Fruit fly (Drosophila melanogaster): ENCODE measurements around the gene CG9686.
A peak's percentile ranks its signal among the peaks of the same experiment; 100 is the strongest.

CG9686 gene

dm6 chrX:9899535-9900179 lies 20.0 kb downstream of the CG9686 start, which contains the start of gene CG15249 (continued):
- TF ChIP-seq Rfx (GFP tag; IDR thresholded peaks at IDR 0.05) (no peak), CG8388 (GFP tag; optimal IDR thresholded peaks at IDR 0.05) (peak; percentile 28), CG18619 (GFP tag; optimal IDR thresholded peaks at IDR 0.05) (peak; percentile 48), cas (GFP tag; IDR thresholded peaks at IDR 0.05) (no peak), CG9876 (GFP tag; optimal IDR thresholded peaks at IDR 0.05) (no peak), CG16815 (GFP tag; optimal IDR thresholded peaks at IDR 0.05) (no peak), sr (GFP tag; IDR thresholded peaks at IDR 0.05) (no peak), CG6654 (GFP tag; optimal IDR thresholded peaks at IDR 0.05) (peak; percentile 20), CG4328 (GFP tag; optimal IDR thresholded peaks at IDR 0.05) (peak; percentile 42), CG30403 (GFP tag; optimal IDR thresholded peaks at IDR 0.05) (peak; percentile 14), CG32532 (GFP tag; IDR thresholded peaks at IDR 0.05) (no peak), CG4424 (GFP tag; optimal IDR thresholded peaks at IDR 0.05) (peak; percentile 34), Hr3 (GFP tag; optimal IDR thresholded peaks at IDR 0.05) (peak; percentile 53), Dp (GFP tag; optimal IDR thresholded peaks at IDR 0.05) (no peak), lab (GFP tag; optimal IDR thresholded peaks at IDR 0.05) (peak; percentile 44), CG12391 (tag; optimal IDR thresholded peaks at IDR 0.05) (peak; percentile 62), da (GFP tag; optimal IDR thresholded peaks at IDR 0.05) (no peak), gce (GFP tag; IDR thresholded peaks at IDR 0.05) (no peak), grau (tag; optimal IDR thresholded peaks at IDR 0.05) (peak; percentile 76), esg (GFP tag; conservative IDR thresholded peaks at IDR 0.05) (peak; percentile 30; the same call in 1 of the 2 replicates), lilli (GFP tag; optimal IDR thresholded peaks at IDR 0.05) (no peak), CG2712 (tag; optimal IDR thresholded peaks at IDR 0.05) (peak; percentile 78), CG7928 (GFP tag; optimal IDR thresholded peaks at IDR 0.05) (no peak), nmo (GFP tag; optimal IDR thresholded peaks at IDR 0.05) (peak; percentile 46), CG13296 (GFP tag; optimal IDR thresholded peaks at IDR 0.05) (peak; percentile 66), CG1792 (GFP tag; optimal IDR thresholded peaks at IDR 0.05) (no peak), en (GFP tag; optimal IDR thresholded peaks at IDR 0.05) (no peak), run (tag; optimal IDR thresholded peaks at IDR 0.05) (peak; percentile 58), CG8281 (tag; optimal IDR thresholded peaks at IDR 0.05) (no peak), jing (GFP tag; optimal IDR thresholded peaks at IDR 0.05) (no peak), CG15269 (tag; optimal IDR thresholded peaks at IDR 0.05) (peak; percentile 63), Abd-B (GFP tag; optimal IDR thresholded peaks at IDR 0.05) (peak; percentile 18), Poxn (GFP tag; IDR thresholded peaks at IDR 0.05) (no peak), tgo (GFP tag; IDR thresholded peaks at IDR 0.05) (no peak; the same call in 2 of the 3 replicates), CG4282 (GFP tag; optimal IDR thresholded peaks at IDR 0.05) (no peak), CG8478 (optimal IDR thresholded peaks at IDR 0.05) (no peak), amos (GFP tag; IDR thresholded peaks at IDR 0.05; ENCODE audit: partially characterized antibody) (no peak), rib (GFP tag; IDR thresholded peaks at IDR 0.05) (no peak), Hr78 (GFP tag; optimal IDR thresholded peaks at IDR 0.05) (peak in 1 of 2 experiments; percentile 8), tap (tag; optimal IDR thresholded peaks at IDR 0.05) (peak; percentile 50), ac (GFP tag; optimal IDR thresholded peaks at IDR 0.05) (no peak), CG13894 (tag; optimal IDR thresholded peaks at IDR 0.05) (no peak), CG7987 (GFP tag; optimal IDR thresholded peaks at IDR 0.05) (no peak), ERR (GFP tag; optimal IDR thresholded peaks at IDR 0.05) (no peak), CG6683 (GFP tag; optimal IDR thresholded peaks at IDR 0.05) (no peak), aop (GFP tag; IDR thresholded peaks at IDR 0.05) (no peak), row (GFP tag; IDR thresholded peaks at IDR 0.05) (peak; percentile 46; the same call in 1 of the 3 replicates), az2 (GFP tag; optimal IDR thresholded peaks at IDR 0.05) (no peak), CG8924 (tag; optimal IDR thresholded peaks at IDR 0.05) (peak; percentile 74), CG6254 (GFP tag; optimal IDR thresholded peaks at IDR 0.05) (peak; percentile 36), yki (optimal IDR thresholded peaks at IDR 0.05) (no peak)

All from whole organism, embryonic.